Fruit fly (Drosophila melanogaster): ENCODE results near the gene CG13117.

- TF ChIP-seq pad (GFP tag; optimal IDR thresholded peaks at IDR 0.05), result no peak
- no peak for TF ChIP-seq CG14711 (tag; optimal IDR thresholded peaks at IDR 0.05)
- TF ChIP-seq CG5204 (GFP tag; optimal IDR thresholded peaks at IDR 0.05), result no peak
- no peak for TF ChIP-seq Crg-1 (GFP tag; optimal IDR thresholded peaks at IDR 0.05)
- no peak for TF ChIP-seq CG1620 (GFP tag; optimal IDR thresholded peaks at IDR 0.05)
- no peak for TF ChIP-seq CG7045 (GFP tag; optimal IDR thresholded peaks at IDR 0.05)
- no peak for TF ChIP-seq tj (GFP tag; optimal IDR thresholded peaks at IDR 0.05)
- TF ChIP-seq CG11617 (GFP tag; optimal IDR thresholded peaks at IDR 0.05), result no peak
- no peak for TF ChIP-seq bab1 (GFP tag; optimal IDR thresholded peaks at IDR 0.05)
- TF ChIP-seq cnc (optimal IDR thresholded peaks at IDR 0.05), result no peak
Measured at dm6 chr2L:9777927-9778326, 41.5 kb downstream of the CG13117 start.

Measured in whole organism, adult.